Fruit fly (Drosophila melanogaster) whole organism, embryonic: Measurements from ENCODE around the gene CG15537.

Experiments
- Atf3 ChIP-seq: fragments of 200-800 bp; sonication (Bioruptor generic); optimal IDR thresholded peaks from 3 replicates; lab custom pipeline; 2016; ENCODE audit warnings: missing biosample characterization, missing genetic modification characterization
- CG11560 ChIP-seq: fragments of 200-800 bp; sonication (Bioruptor generic); IDR thresholded peaks from 3 replicates; pipeline ENCODE4 v1.3.6; 2022; ENCODE audit warnings: missing biosample characterization, missing genetic modification characterization
- CG13287 ChIP-seq: fragments of 200-800 bp; sonication (Bioruptor generic); IDR thresholded peaks from 2 replicates; pipeline ENCODE4 v1.3.6; 2022; ENCODE audit warnings: missing biosample characterization, missing genetic modification characterization; ENCODE audit not compliant: partially characterized antibody
- CG14710 ChIP-seq: fragments of 200-800 bp; sonication (Bioruptor generic); optimal IDR thresholded peaks from 3 replicates; lab custom pipeline; 2019; ENCODE audit warnings: missing biosample characterization, mild to moderate bottlenecking, missing genetic modification characterization, moderate library complexity
- CG15514 ChIP-seq: fragments of 200-800 bp; sonication (Bioruptor generic); optimal IDR thresholded peaks from 3 replicates; lab custom pipeline; 2017; ENCODE audit warnings: missing biosample characterization, missing genetic modification characterization, mild to moderate bottlenecking, moderate library complexity, missing genetic modification reagents
- CG17186 ChIP-seq: fragments of 200-800 bp; sonication (Bioruptor generic); optimal IDR thresholded peaks from 3 replicates; lab custom pipeline; 2017; ENCODE audit warnings: missing biosample characterization, missing genetic modification reagents, missing genetic modification characterization
- CG2116 ChIP-seq: fragments of 200-800 bp; sonication (Bioruptor generic); optimal IDR thresholded peaks from 3 replicates; lab custom pipeline; 2018; ENCODE audit warnings: missing biosample characterization, mild to moderate bottlenecking, missing genetic modification characterization
- CG2120 ChIP-seq: fragments of 200-800 bp; sonication (Bioruptor generic); optimal IDR thresholded peaks from 3 replicates; lab custom pipeline; 2016; ENCODE audit warnings: missing biosample characterization, missing genetic modification characterization
- CG33557 ChIP-seq: fragments of 200-800 bp; sonication (Bioruptor generic); optimal IDR thresholded peaks from 2 replicates; lab custom pipeline; 2019; ENCODE audit warnings: missing biosample characterization, mild to moderate bottlenecking, missing genetic modification characterization, moderate library complexity
- CG42726 ChIP-seq: fragments of 200-800 bp; sonication (Bioruptor generic); IDR thresholded peaks from 2 replicates; pipeline ENCODE4 v1.3.6; 2022; ENCODE audit warnings: missing biosample characterization, missing genetic modification characterization; ENCODE audit not compliant: partially characterized antibody
- CG4617 ChIP-seq: fragments of 200-800 bp; sonication (Bioruptor generic); optimal IDR thresholded peaks from 3 replicates; lab custom pipeline; 2016; ENCODE audit warnings: missing biosample characterization, missing genetic modification characterization, borderline replicate concordance
- CG7987 ChIP-seq: fragments of 200-800 bp; sonication (Bioruptor generic); optimal IDR thresholded peaks from 2 replicates; lab custom pipeline; 2018; ENCODE audit warnings: missing biosample characterization, mild to moderate bottlenecking, missing genetic modification characterization, moderate library complexity
- CG9797 ChIP-seq: fragments of 200-800 bp; sonication (Bioruptor generic); optimal IDR thresholded peaks from 3 replicates; lab custom pipeline; 2018; ENCODE audit warnings: missing biosample characterization, mild to moderate bottlenecking, missing genetic modification characterization
- CTCF ChIP-seq: fragments of 200-800 bp; sonication (Bioruptor generic); optimal IDR thresholded peaks from 2 replicates; lab custom pipeline; 2017; ENCODE audit warnings: missing biosample characterization, mild to moderate bottlenecking, missing genetic modification characterization, moderate library complexity
- CoRest ChIP-seq: fragments of 200-800 bp; sonication (Bioruptor generic); optimal IDR thresholded peaks from 3 replicates; lab custom pipeline; 2018; ENCODE audit warnings: missing biosample characterization, mild to moderate bottlenecking, missing genetic modification characterization, moderate library complexity
- D ChIP-seq, 2 experiments: fragments of 200-800 bp in 1 of 2; fragments of >200 bp in 1 of 2; sonication (Bioruptor generic) in 1 of 2; optimal IDR thresholded peaks; 2 replicates in 1 of 2; 3 replicates in 1 of 2; lab custom pipeline; 2017; ENCODE audit warnings: mild to moderate bottlenecking in 1 of 2, missing biosample characterization in 1 of 2, missing genetic modification characterization in 1 of 2, missing genetic modification reagents in 1 of 2
- Dbx ChIP-seq: fragments of 200-800 bp; sonication (Bioruptor generic); IDR thresholded peaks from 3 replicates; pipeline ENCODE4 v1.3.6; 2022; ENCODE audit warnings: missing biosample characterization, missing genetic modification characterization
- Dll ChIP-seq: fragments of 200-800 bp; sonication (Bioruptor generic); IDR thresholded peaks from 4 replicates; pipeline ENCODE4 v1.3.6; 2022; ENCODE audit warnings: missing biosample characterization, missing genetic modification characterization; ENCODE audit not compliant: partially characterized antibody
- Dref ChIP-seq: fragments of 200-800 bp; sonication (Bioruptor generic); IDR thresholded peaks from 2 replicates; pipeline ENCODE4 v1.3.6; 2022; ENCODE audit warnings: missing biosample characterization, missing genetic modification characterization
- Drgx ChIP-seq: fragments of 200-800 bp; sonication (Bioruptor generic); IDR thresholded peaks from 2 replicates; pipeline ENCODE4 v1.3.6; 2022; ENCODE audit warnings: missing biosample characterization, missing genetic modification characterization
- E2f2 ChIP-seq: fragments of 200-800 bp; sonication (Bioruptor generic); IDR thresholded peaks from 2 replicates; pipeline ENCODE4 v1.3.6; 2022; ENCODE audit warnings: missing biosample characterization, missing genetic modification characterization
- Ets97D ChIP-seq: fragments of 200-800 bp; sonication (Bioruptor generic); optimal IDR thresholded peaks from 3 replicates; lab custom pipeline; 2016; ENCODE audit warnings: missing biosample characterization, missing genetic modification characterization
- MBD-R2 ChIP-seq: fragments of 200-800 bp; sonication (Bioruptor generic); IDR thresholded peaks from 2 replicates; pipeline ENCODE4 v1.3.6; 2022; ENCODE audit warnings: missing biosample characterization, missing genetic modification characterization
- Myb ChIP-seq: fragments of 200-800 bp; sonication (Bioruptor generic); optimal IDR thresholded peaks from 2 replicates; lab custom pipeline; 2016; ENCODE audit warnings: missing biosample characterization, missing genetic modification characterization
- Rfx ChIP-seq: fragments of 200-800 bp; sonication (Bioruptor generic); IDR thresholded peaks from 2 replicates; pipeline ENCODE4 v1.3.6; 2022; ENCODE audit warnings: missing biosample characterization, missing genetic modification characterization
- Scr ChIP-seq: fragments of 200-800 bp; sonication (Bioruptor generic); IDR thresholded peaks from 2 replicates; pipeline ENCODE4 v1.3.6; 2022; ENCODE audit warnings: missing biosample characterization, missing genetic modification characterization; ENCODE audit not compliant: partially characterized antibody
- Sin3A ChIP-seq: fragments of >200 bp; optimal IDR thresholded peaks from 2 replicates; lab custom pipeline; 2018
- Sry-δ ChIP-seq: fragments of 200-800 bp; sonication (Bioruptor generic); optimal IDR thresholded peaks from 2 replicates; lab custom pipeline; 2016; ENCODE audit warnings: missing biosample characterization, missing genetic modification characterization
- Stat92E ChIP-seq, 3 experiments: fragments of >200 bp in 2 of 3; fragments of 200-800 bp in 1 of 3; sonication (Bioruptor generic) in 1 of 3; optimal IDR thresholded peaks; 2 replicates each; lab custom pipeline; 2017 to 2019; ENCODE audit warnings: missing biosample characterization in 3 of 3, missing genetic modification characterization in 3 of 3, mild to moderate bottlenecking in 1 of 3, moderate library complexity in 1 of 3
- TFAM ChIP-seq: fragments of 200-800 bp; sonication (Bioruptor generic); optimal IDR thresholded peaks from 2 replicates; lab custom pipeline; 2017; ENCODE audit warnings: missing biosample characterization, missing genetic modification characterization, inconsistent platforms
- Xbp1 ChIP-seq: fragments of 200-800 bp; sonication (Bioruptor generic); optimal IDR thresholded peaks from 3 replicates; lab custom pipeline; 2016; ENCODE audit warnings: missing biosample characterization, mild to moderate bottlenecking, missing genetic modification characterization
- amos ChIP-seq: fragments of 200-800 bp; sonication (Bioruptor generic); IDR thresholded peaks from 2 replicates; pipeline ENCODE4 v1.3.6; 2022; ENCODE audit warnings: missing biosample characterization, missing genetic modification characterization; ENCODE audit not compliant: partially characterized antibody
- ara ChIP-seq: fragments of 200-800 bp; sonication (Bioruptor generic); IDR thresholded peaks from 2 replicates; pipeline ENCODE4 v1.3.6; 2022; ENCODE audit warnings: missing biosample characterization, missing genetic modification characterization
- cg ChIP-seq: fragments of 200-800 bp; sonication (Bioruptor generic); optimal IDR thresholded peaks from 3 replicates; lab custom pipeline; 2019; ENCODE audit warnings: missing biosample characterization, mild to moderate bottlenecking, missing genetic modification characterization, moderate library complexity
- chinmo ChIP-seq: fragments of 200-800 bp; sonication (Bioruptor generic); IDR thresholded peaks from 4 replicates; pipeline ENCODE4 v1.3.6; 2022; ENCODE audit warnings: missing biosample characterization, missing genetic modification characterization; ENCODE audit not compliant: partially characterized antibody
- dan ChIP-seq: fragments of 200-800 bp; sonication (Bioruptor generic); IDR thresholded peaks from 2 replicates; pipeline ENCODE4 v1.3.6; 2022; ENCODE audit warnings: missing biosample characterization, missing genetic modification characterization
- emc ChIP-seq: fragments of 200-800 bp; sonication (Bioruptor generic); optimal IDR thresholded peaks from 2 replicates; lab custom pipeline; 2016; ENCODE audit warnings: missing biosample characterization, missing genetic modification characterization
- gfzf ChIP-seq: fragments of 200-800 bp; sonication (Bioruptor generic); optimal IDR thresholded peaks from 2 replicates; lab custom pipeline; 2016; ENCODE audit warnings: missing biosample characterization, mild to moderate bottlenecking, missing genetic modification characterization, moderate library complexity
- gro ChIP-seq: fragments of 200-800 bp; sonication (Bioruptor generic); optimal IDR thresholded peaks from 2 replicates; lab custom pipeline; 2016; ENCODE audit warnings: missing biosample characterization, missing genetic modification characterization
- hbn ChIP-seq: fragments of 200-800 bp; sonication (Bioruptor generic); IDR thresholded peaks from 2 replicates; pipeline ENCODE4 v1.3.6; 2022; ENCODE audit warnings: missing biosample characterization, missing genetic modification characterization; ENCODE audit not compliant: partially characterized antibody
- hkb ChIP-seq, 2 experiments: fragments of 200-800 bp in 1 of 2; fragments of >200 bp in 1 of 2; sonication (Bioruptor generic) in 1 of 2; IDR thresholded peaks in 1 of 2; optimal IDR thresholded peaks in 1 of 2; 2 replicates each; pipeline versions ENCODE4 v1.3.6 to Lab custom; 2017 to 2022; ENCODE audit warnings: missing biosample characterization in 1 of 2, missing genetic modification characterization in 1 of 2
- mirr ChIP-seq: fragments of 200-800 bp; sonication (Bioruptor generic); optimal IDR thresholded peaks from 3 replicates; lab custom pipeline; 2018; ENCODE audit warnings: missing biosample characterization, mild to moderate bottlenecking, missing genetic modification characterization
- nmo ChIP-seq: fragments of 200-800 bp; sonication (Bioruptor generic); optimal IDR thresholded peaks from 2 replicates; lab custom pipeline; 2018; ENCODE audit warnings: missing biosample characterization, mild to moderate bottlenecking, missing genetic modification characterization, moderate library complexity
- onecut ChIP-seq: fragments of 200-800 bp; sonication (Bioruptor generic); IDR thresholded peaks from 2 replicates; pipeline ENCODE4 v1.3.6; 2022; ENCODE audit warnings: missing biosample characterization, missing genetic modification characterization
- org-1 ChIP-seq: fragments of 200-800 bp; sonication (Bioruptor generic); optimal IDR thresholded peaks from 2 replicates; lab custom pipeline; 2017; ENCODE audit warnings: missing biosample characterization, missing genetic modification characterization
- sd ChIP-seq: fragments of 200-800 bp; sonication (Bioruptor generic); optimal IDR thresholded peaks from 3 replicates; lab custom pipeline; 2018; ENCODE audit warnings: missing biosample characterization, mild to moderate bottlenecking, missing genetic modification characterization, moderate library complexity
- seq ChIP-seq: fragments of 200-800 bp; sonication (Bioruptor generic); IDR thresholded peaks from 2 replicates; pipeline ENCODE4 v1.3.6; 2022; ENCODE audit warnings: missing biosample characterization, missing genetic modification characterization
- sna ChIP-seq: fragments of 200-800 bp; sonication (Bioruptor generic); IDR thresholded peaks from 2 replicates; pipeline ENCODE4 v1.3.6; 2022; ENCODE audit warnings: missing biosample characterization, missing genetic modification characterization; ENCODE audit not compliant: partially characterized antibody

CG15537 gene

dm6 chr3R:30427805-30428359, 15.5 kb downstream of the CG15537 start, which contains the start of gene CG2218 (continued):
- peak; percentile 46 for TF ChIP-seq gro (GFP tag; lab: Kevin White, UChicago)
- peak; percentile 57; the same call in 1 of the 2 replicates for TF ChIP-seq CG42726 (GFP tag; lab: Robert Waterston, UW)
- TF ChIP-seq CG11560 (tag; lab: Robert Waterston, UW) = no peak
- peak; percentile 14 for TF ChIP-seq nmo
- no peak for TF ChIP-seq Xbp1
- TF ChIP-seq CG13287 (GFP tag; lab: Robert Waterston, UW) = peak; percentile 49; the same call in 1 of the 2 replicates
- TF ChIP-seq Scr (GFP tag; lab: Robert Waterston, UW) = peak; percentile 50; the same call in 1 of the 2 replicates
- no peak for TF ChIP-seq emc (GFP tag; lab: Kevin White, UChicago)
- TF ChIP-seq CG17186 (GFP tag; lab: Kevin White, UChicago) = peak; percentile 64
- no peak for TF ChIP-seq ara (GFP tag; lab: Robert Waterston, UW)
- peak; percentile 44 for TF ChIP-seq Rfx
- peak; percentile 49 for TF ChIP-seq CG2116 (GFP tag; lab: Kevin White, UChicago)
- TF ChIP-seq CG2120 = peak; percentile 19
- TF ChIP-seq cg (GFP tag; lab: Kevin White, UChicago) = no peak
- TF ChIP-seq CG15514 (GFP tag; lab: Kevin White, UChicago) = peak; percentile 70
- TF ChIP-seq D (optimal IDR thresholded peaks at IDR 0.05; lab: Kevin White, UChicago) = peak; percentile 10
- TF ChIP-seq D (GFP tag; optimal IDR thresholded peaks at IDR 0.05; lab: Kevin White, UChicago) = no peak
- TF ChIP-seq Myb (GFP tag; lab: Kevin White, UChicago) = peak; percentile 65
- no peak for TF ChIP-seq CG33557
- TF ChIP-seq CG4617 (GFP tag; lab: Kevin White, UChicago) = peak; percentile 87
- TF ChIP-seq hbn (GFP tag; lab: Robert Waterston, UW) = 0 out of 2 replicates have a peak, but pooled peaks have one; percentile 23
- TF ChIP-seq CTCF (GFP tag; lab: Kevin White, UChicago) = peak; percentile 54
- peak; percentile 31 for TF ChIP-seq CoRest (tag; lab: Kevin White, UChicago)
- TF ChIP-seq Dref (GFP tag; lab: Robert Waterston, UW) = peak; percentile 48
- TF ChIP-seq amos (GFP tag; lab: Robert Waterston, UW) = peak; percentile 50; the same call in 1 of the 2 replicates
- TF ChIP-seq chinmo (GFP tag; lab: Robert Waterston, UW) = peak; percentile 30; the same call in 1 of the 4 replicates
- TF ChIP-seq Ets97D (GFP tag; lab: Kevin White, UChicago) = peak; percentile 71
- TF ChIP-seq Atf3 (GFP tag; lab: Kevin White, UChicago) = no peak
- peak; percentile 26 for TF ChIP-seq CG7987 (GFP tag; lab: Kevin White, UChicago)
- TF ChIP-seq onecut (GFP tag; lab: Robert Waterston, UW) = no peak
- TF ChIP-seq Dbx (GFP tag; lab: Robert Waterston, UW) = 0 out of 3 replicates have a peak, but pooled peaks have one; percentile 17
- TF ChIP-seq gfzf (GFP tag; lab: Kevin White, UChicago) = peak; percentile 95
- TF ChIP-seq hkb (optimal IDR thresholded peaks at IDR 0.05; lab: Kevin White, UChicago) = no peak
- peak; percentile 33; the same call in 1 of the 2 replicates for TF ChIP-seq hkb (GFP tag; IDR thresholded peaks at IDR 0.05; lab: Robert Waterston, UW)
- peak; percentile 46 for TF ChIP-seq Sin3A (lab: Kevin White, UChicago)
- no peak for TF ChIP-seq dan
- TF ChIP-seq sna = peak; percentile 21; the same call in 1 of the 2 replicates
- TF ChIP-seq CG14710 (tag; lab: Kevin White, UChicago) = peak; percentile 65
- TF ChIP-seq Stat92E (GFP tag; optimal IDR thresholded peaks at IDR 0.05; lab: Kevin White, UChicago) = peak in 1 of 3 experiments; percentile 58
- peak; percentile 99 for TF ChIP-seq CG9797 (GFP tag; lab: Kevin White, UChicago)
- TF ChIP-seq E2f2 (GFP tag; lab: Robert Waterston, UW) = peak; percentile 99
- peak; percentile 43 for TF ChIP-seq mirr (GFP tag; lab: Kevin White, UChicago)
- no peak for TF ChIP-seq org-1 (GFP tag; lab: Kevin White, UChicago)
- peak; percentile 53; the same call in 2 of the 4 replicates for TF ChIP-seq Dll
- TF ChIP-seq Drgx = no peak
- no peak for TF ChIP-seq seq
- TF ChIP-seq TFAM (GFP tag; lab: Kevin White, UChicago) = no peak
- TF ChIP-seq MBD-R2 (GFP tag; lab: Robert Waterston, UW) = peak; percentile 72
- peak; percentile 67 for TF ChIP-seq Sry-δ
- peak; percentile 25 for TF ChIP-seq sd (tag; lab: Kevin White, UChicago)
